Worm (Caenorhabditis elegans): ENCODE data around the gene F28C10.1.
A peak's percentile ranks its signal among the peaks of the same experiment; 100 is the strongest.

Gene F28C10.1

ce11 chrX:542807-543206 is at the start of gene F28C10.1:
TSS of gene F28C10.1 (plus strand) at chrX:543107.
- no peak for TF ChIP-seq ham-2 (GFP tag; optimal IDR thresholded peaks at IDR 0.05)
- no peak for TF ChIP-seq mep-1 (tag; optimal IDR thresholded peaks at IDR 0.05)
- TF ChIP-seq mab-5 (tag; optimal IDR thresholded peaks at IDR 0.05) = no peak
- no peak for TF ChIP-seq nhr-237 (tag; optimal IDR thresholded peaks at IDR 0.05)
- TF ChIP-seq flh-1 (GFP tag; optimal IDR thresholded peaks at IDR 0.05) = no peak
- TF ChIP-seq nhr-12 (tag; optimal IDR thresholded peaks at IDR 0.05) = no peak
- no peak for TF ChIP-seq ces-1 (GFP tag; optimal IDR thresholded peaks at IDR 0.05)
- no peak for TF ChIP-seq unc-120 (tag; optimal IDR thresholded peaks at IDR 0.05; ENCODE audit: poor library complexity, severe bottlenecking)
- TF ChIP-seq bed-3 (GFP tag; optimal IDR thresholded peaks at IDR 0.05) = no peak
- no peak for TF ChIP-seq nhr-2 (tag; optimal IDR thresholded peaks at IDR 0.05)

ce11 chrX:496795-497194 is 46.1 kb upstream of the F28C10.1 start:
- TF ChIP-seq drap-1 (GFP tag; optimal IDR thresholded peaks at IDR 0.05) = no peak
- no peak for TF ChIP-seq nhr-2 (tag; optimal IDR thresholded peaks at IDR 0.05)
- TF ChIP-seq M03D4.4 (tag; optimal IDR thresholded peaks at IDR 0.05) = no peak
- no peak for TF ChIP-seq zip-8 (tag; optimal IDR thresholded peaks at IDR 0.05)
- no peak for TF ChIP-seq snpc-4 (tag; optimal IDR thresholded peaks at IDR 0.05)
- TF ChIP-seq ztf-11 (tag; optimal IDR thresholded peaks at IDR 0.05) = no peak
- no peak for TF ChIP-seq cnd-1 (tag; optimal IDR thresholded peaks at IDR 0.05)
- no peak for TF ChIP-seq sem-2 (GFP tag; optimal IDR thresholded peaks at IDR 0.05)
- no peak for TF ChIP-seq mls-2 (tag; optimal IDR thresholded peaks at IDR 0.05)
- TF ChIP-seq blmp-1 (tag; optimal IDR thresholded peaks at IDR 0.05) = no peak
- no peak for TF ChIP-seq sptf-1 (tag; optimal IDR thresholded peaks at IDR 0.05)
- TF ChIP-seq nhr-76 (tag; optimal IDR thresholded peaks at IDR 0.05) = no peak
- TF ChIP-seq unc-120 (tag; optimal IDR thresholded peaks at IDR 0.05; ENCODE audit: poor library complexity, severe bottlenecking) = no peak
- TF ChIP-seq ceh-39 (tag; optimal IDR thresholded peaks at IDR 0.05) = no peak
- no peak for TF ChIP-seq nhr-237 (tag; optimal IDR thresholded peaks at IDR 0.05)
- TF ChIP-seq ces-1 (GFP tag; optimal IDR thresholded peaks at IDR 0.05) = no peak
- TF ChIP-seq lin-13 (tag; optimal IDR thresholded peaks at IDR 0.05) = no peak
- TF ChIP-seq nhr-12 (tag; optimal IDR thresholded peaks at IDR 0.05) = no peak

- TF ChIP-seq unc-62 (GFP tag; optimal IDR thresholded peaks at IDR 0.05) = peak; percentile 2
- TF ChIP-seq ceh-83 (GFP tag; optimal IDR thresholded peaks at IDR 0.05) = no peak
These were observed 44.3 kb upstream of the F28C10.1 start for ce11 chrX:498640-499039.

- TF ChIP-seq lsy-2 (tag; optimal IDR thresholded peaks at IDR 0.05) (peak; percentile 43), nhr-2 (tag; optimal IDR thresholded peaks at IDR 0.05) (no peak), cnd-1 (tag; optimal IDR thresholded peaks at IDR 0.05) (no peak), elt-1 (tag; optimal IDR thresholded peaks at IDR 0.05; ENCODE audit: borderline replicate concordance, insufficient read depth) (peak; percentile 40), bed-3 (GFP tag; optimal IDR thresholded peaks at IDR 0.05) (no peak)
These were observed 38.7 kb upstream of the F28C10.1 start for ce11 chrX:504046-504843.

- TF ChIP-seq elt-1 (tag; optimal IDR thresholded peaks at IDR 0.05; ENCODE audit: borderline replicate concordance, insufficient read depth) (no peak), drap-1 (GFP tag; optimal IDR thresholded peaks at IDR 0.05) (no peak), hlh-1 (tag; optimal IDR thresholded peaks at IDR 0.05) (no peak), unc-39 (tag; optimal IDR thresholded peaks at IDR 0.05) (no peak), unc-62 (GFP tag; optimal IDR thresholded peaks at IDR 0.05) (no peak), tbx-8 (GFP tag; optimal IDR thresholded peaks at IDR 0.05) (no peak), cnd-1 (tag; optimal IDR thresholded peaks at IDR 0.05) (no peak), flh-1 (GFP tag; optimal IDR thresholded peaks at IDR 0.05) (no peak), ceh-83 (GFP tag; optimal IDR thresholded peaks at IDR 0.05) (no peak), nhr-28 (tag; optimal IDR thresholded peaks at IDR 0.05) (no peak), ceh-43 (GFP tag; optimal IDR thresholded peaks at IDR 0.05) (no peak), nhr-12 (tag; optimal IDR thresholded peaks at IDR 0.05) (no peak), sptf-1 (tag; optimal IDR thresholded peaks at IDR 0.05) (no peak), lin-13 (tag; optimal IDR thresholded peaks at IDR 0.05) (no peak), lsy-2 (tag; optimal IDR thresholded peaks at IDR 0.05) (no peak), mep-1 (tag; optimal IDR thresholded peaks at IDR 0.05) (no peak), nhr-2 (tag; optimal IDR thresholded peaks at IDR 0.05) (no peak)
These were observed 37.9 kb upstream of the F28C10.1 start for ce11 chrX:505014-505413.

Measured in whole organism, mixed stage, embryonic.